Worm (Caenorhabditis elegans) whole organism, mixed stage, embryonic: ENCODE measurements around the gene F46B3.1.
A peak's percentile ranks its signal among the peaks of the same experiment; 100 is the strongest.

Source experiments
- M03D4.4 ChIP-seq: sonication (generic microtip); optimal IDR thresholded peaks from 2 replicates; lab custom pipeline; 2017; ENCODE audit warnings: mild to moderate bottlenecking, missing genetic modification characterization, missing compliant biosample characterization
- bed-3 ChIP-seq: fragments of 200-800 bp; sonication (Bioruptor generic); optimal IDR thresholded peaks from 3 replicates; lab custom pipeline; 2018; ENCODE audit warnings: mild to moderate bottlenecking, missing genetic modification characterization, moderate library complexity, missing compliant biosample characterization
- blmp-1 ChIP-seq: fragments of 150-350 bp; optimal IDR thresholded peaks from 2 replicates; lab custom pipeline; 2014; ENCODE audit warnings: missing biosample characterization, missing genetic modification characterization
- ceh-39 ChIP-seq: fragments of 150-350 bp; optimal IDR thresholded peaks from 2 replicates; lab custom pipeline; 2014; ENCODE audit warnings: missing biosample characterization, missing genetic modification characterization
- ceh-43 ChIP-seq: fragments of 200-800 bp; sonication (Bioruptor generic); optimal IDR thresholded peaks from 2 replicates; lab custom pipeline; 2018; ENCODE audit warnings: mild to moderate bottlenecking, missing genetic modification characterization, moderate library complexity, missing compliant biosample characterization
- ceh-83 ChIP-seq: fragments of 200-800 bp; sonication (Bioruptor generic); optimal IDR thresholded peaks from 2 replicates; lab custom pipeline; 2018; ENCODE audit warnings: mild to moderate bottlenecking, missing genetic modification characterization, missing compliant biosample characterization
- ces-1 ChIP-seq: fragments of 150-350 bp; optimal IDR thresholded peaks from 2 replicates; lab custom pipeline; 2014; ENCODE audit warnings: missing biosample characterization, missing genetic modification reagents, missing genetic modification characterization
- drap-1 ChIP-seq: fragments of 200-800 bp; sonication (Bioruptor generic); optimal IDR thresholded peaks from 3 replicates; lab custom pipeline; 2018; ENCODE audit warnings: mild to moderate bottlenecking, missing genetic modification characterization, missing compliant biosample characterization
- elt-1 ChIP-seq: sonication (generic microtip); optimal IDR thresholded peaks from 2 replicates; lab custom pipeline; 2017; ENCODE audit warnings: missing genetic modification characterization, mild to moderate bottlenecking, missing compliant biosample characterization, antibody characterized with exemption, moderate library complexity, borderline replicate concordance; ENCODE audit not compliant: insufficient read depth
- elt-3 ChIP-seq: fragments of 150-350 bp; optimal IDR thresholded peaks from 2 replicates; lab custom pipeline; 2014; ENCODE audit warnings: missing biosample characterization, missing genetic modification characterization
- flh-1 ChIP-seq: fragments of 200-800 bp; sonication (Bioruptor generic); optimal IDR thresholded peaks from 2 replicates; lab custom pipeline; 2018; ENCODE audit warnings: mild to moderate bottlenecking, missing genetic modification characterization, moderate library complexity, missing compliant biosample characterization
- ham-2 ChIP-seq: fragments of 200-800 bp; sonication (Bioruptor generic); optimal IDR thresholded peaks from 2 replicates; lab custom pipeline; 2018; ENCODE audit warnings: mild to moderate bottlenecking, missing genetic modification characterization, missing compliant biosample characterization
- lin-13 ChIP-seq: fragments of 150-350 bp; optimal IDR thresholded peaks from 2 replicates; lab custom pipeline; 2014; ENCODE audit warnings: missing biosample characterization, missing genetic modification characterization
- lsy-2 ChIP-seq: fragments of 150-350 bp; optimal IDR thresholded peaks from 2 replicates; lab custom pipeline; 2014; ENCODE audit warnings: missing biosample characterization, missing genetic modification characterization
- mep-1 ChIP-seq: fragments of 150-350 bp; optimal IDR thresholded peaks from 2 replicates; lab custom pipeline; 2017; ENCODE audit warnings: missing biosample characterization, missing genetic modification reagents, missing genetic modification characterization, inconsistent platforms
- nhr-2 ChIP-seq: fragments of 150-350 bp; optimal IDR thresholded peaks from 2 replicates; lab custom pipeline; 2014; ENCODE audit warnings: missing biosample characterization, missing genetic modification characterization
- nhr-237 ChIP-seq: fragments of 150-350 bp; optimal IDR thresholded peaks from 2 replicates; lab custom pipeline; 2014; ENCODE audit warnings: missing biosample characterization, missing genetic modification characterization
- nhr-28 ChIP-seq: fragments of 150-350 bp; optimal IDR thresholded peaks from 2 replicates; lab custom pipeline; 2014; ENCODE audit warnings: missing biosample characterization, missing genetic modification characterization
- nhr-76 ChIP-seq: sonication (generic microtip); optimal IDR thresholded peaks from 2 replicates; lab custom pipeline; 2017; ENCODE audit warnings: missing biosample characterization, missing genetic modification characterization
- pha-4 ChIP-seq: fragments of 150-350 bp; optimal IDR thresholded peaks from 2 replicates; lab custom pipeline; 2018; ENCODE audit warnings: missing biosample characterization, missing genetic modification reagents, missing genetic modification characterization
- sptf-1 ChIP-seq: sonication (generic microtip); optimal IDR thresholded peaks from 2 replicates; lab custom pipeline; 2017; ENCODE audit warnings: mild to moderate bottlenecking, missing genetic modification characterization, moderate library complexity, missing compliant biosample characterization
- tbx-8 ChIP-seq: fragments of 200-800 bp; sonication (Bioruptor generic); optimal IDR thresholded peaks from 2 replicates; lab custom pipeline; 2018; ENCODE audit warnings: mild to moderate bottlenecking, missing genetic modification characterization, moderate library complexity, missing compliant biosample characterization
- unc-120 ChIP-seq: sonication (generic microtip); optimal IDR thresholded peaks from 2 replicates; lab custom pipeline; 2017; ENCODE audit warnings: missing genetic modification characterization, missing compliant biosample characterization; ENCODE audit not compliant: poor library complexity, severe bottlenecking
- unc-39 ChIP-seq: fragments of 150-350 bp; optimal IDR thresholded peaks from 2 replicates; lab custom pipeline; 2014; ENCODE audit warnings: missing biosample characterization, missing genetic modification characterization
- unc-62 ChIP-seq: fragments of 150-350 bp; optimal IDR thresholded peaks from 2 replicates; lab custom pipeline; 2014; ENCODE audit warnings: missing biosample characterization, missing genetic modification reagents, missing genetic modification characterization
- zip-8 ChIP-seq: fragments of 150-350 bp; optimal IDR thresholded peaks from 2 replicates; lab custom pipeline; 2014; ENCODE audit warnings: missing biosample characterization, missing genetic modification characterization
- ztf-11 ChIP-seq: fragments of 150-350 bp; optimal IDR thresholded peaks from 2 replicates; lab custom pipeline; 2014; ENCODE audit warnings: missing biosample characterization, missing genetic modification characterization

Gene F46B3.1

ce11 chrV:20597076-20597475, at the start of gene F46B3.1:
Gene F46B3.1 (minus strand): TSS chrV:20597176.
- TF ChIP-seq elt-3 (tag; lab: Kevin White, UChicago) (no peak), elt-1 (tag; lab: Kevin White, UChicago) (no peak), ceh-39 (tag; lab: Kevin White, UChicago) (no peak), zip-8 (tag; lab: Kevin White, UChicago) (no peak), lin-13 (no peak), unc-62 (GFP tag; lab: Kevin White, UChicago) (no peak)

ce11 chrV:20645479-20645878, 48.5 kb upstream of the F46B3.1 start:
- peak; percentile 90 for TF ChIP-seq ces-1 (GFP tag; lab: Kevin White, UChicago)
- no peak for TF ChIP-seq nhr-2 (tag; lab: Kevin White, UChicago)

- TF ChIP-seq flh-1 (GFP tag; lab: Kevin White, UChicago), result no peak
- no peak for TF ChIP-seq nhr-28
- no peak for TF ChIP-seq unc-39 (tag; lab: Kevin White, UChicago)
- TF ChIP-seq lin-13, result no peak
- TF ChIP-seq M03D4.4, result no peak
- no peak for TF ChIP-seq lsy-2 (tag; lab: Kevin White, UChicago)
- TF ChIP-seq ztf-11 (tag; lab: Kevin White, UChicago), result no peak
Measured at ce11 chrV:20641896-20642295, 44.9 kb upstream of the F46B3.1 start, which contains the start of gene srxa-15. Gene srxa-15 (plus strand): TSS chrV:20642196.

DNA sequence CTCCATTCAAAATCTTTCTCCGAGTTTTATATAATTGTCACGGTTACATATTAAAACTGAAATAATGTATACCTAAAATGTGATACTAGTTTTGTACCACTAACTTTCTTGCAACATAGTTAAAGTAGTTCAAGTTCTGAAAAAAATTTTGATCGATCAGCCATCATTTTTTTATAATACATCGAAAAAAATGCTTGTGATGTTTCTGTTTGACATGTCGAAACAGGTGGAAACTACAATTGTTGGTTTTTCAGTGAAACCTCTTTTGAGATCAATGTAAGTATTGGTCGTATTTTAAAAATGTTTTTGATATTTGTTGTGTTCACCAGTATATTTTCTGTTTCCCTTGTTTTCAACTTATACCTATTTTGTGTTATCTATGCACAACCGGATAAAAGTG, 42.3 kb upstream of the F46B3.1 start, which contains the start of gene srxa-14:
TSS of gene srxa-14 (plus strand) at position 301 of the 400 bp plus-strand sequence.
- TF ChIP-seq sptf-1 (tag; lab: Kevin White, UChicago) (no peak), flh-1 (GFP tag; lab: Kevin White, UChicago) (no peak), ham-2 (GFP tag; lab: Kevin White, UChicago) (no peak), lsy-2 (tag; lab: Kevin White, UChicago) (no peak), mep-1 (tag; lab: Kevin White, UChicago) (no peak), blmp-1 (tag; lab: Kevin White, UChicago) (no peak), nhr-76 (tag; lab: Kevin White, UChicago) (no peak), ceh-83 (no peak), nhr-237 (tag; lab: Kevin White, UChicago) (no peak), drap-1 (GFP tag; lab: Kevin White, UChicago) (no peak), ceh-39 (tag; lab: Kevin White, UChicago) (no peak), M03D4.4 (no peak), zip-8 (tag; lab: Kevin White, UChicago) (no peak), nhr-28 (no peak), unc-120 (tag; lab: Kevin White, UChicago) (no peak), pha-4 (tag; lab: Kevin White, UChicago) (no peak), unc-62 (GFP tag; lab: Kevin White, UChicago) (no peak), tbx-8 (GFP tag; lab: Kevin White, UChicago) (no peak)

- TF ChIP-seq lin-13, result no peak
- TF ChIP-seq nhr-237 (tag; lab: Kevin White, UChicago), result no peak
- TF ChIP-seq unc-120 (tag; lab: Kevin White, UChicago), result no peak
- TF ChIP-seq flh-1 (GFP tag; lab: Kevin White, UChicago), result no peak
- no peak for TF ChIP-seq bed-3 (GFP tag; lab: Kevin White, UChicago)
- TF ChIP-seq elt-1 (tag; lab: Kevin White, UChicago), result no peak
- no peak for TF ChIP-seq sptf-1 (tag; lab: Kevin White, UChicago)
- no peak for TF ChIP-seq unc-62 (GFP tag; lab: Kevin White, UChicago)
- no peak for TF ChIP-seq pha-4 (tag; lab: Kevin White, UChicago)
- no peak for TF ChIP-seq tbx-8 (GFP tag; lab: Kevin White, UChicago)
Measured at ce11 chrV:20638344-20638743, 41.4 kb upstream of the F46B3.1 start, which contains the start of gene Y44A6B.3. Gene Y44A6B.3 (minus strand): TSS chrV:20638444.

DNA sequence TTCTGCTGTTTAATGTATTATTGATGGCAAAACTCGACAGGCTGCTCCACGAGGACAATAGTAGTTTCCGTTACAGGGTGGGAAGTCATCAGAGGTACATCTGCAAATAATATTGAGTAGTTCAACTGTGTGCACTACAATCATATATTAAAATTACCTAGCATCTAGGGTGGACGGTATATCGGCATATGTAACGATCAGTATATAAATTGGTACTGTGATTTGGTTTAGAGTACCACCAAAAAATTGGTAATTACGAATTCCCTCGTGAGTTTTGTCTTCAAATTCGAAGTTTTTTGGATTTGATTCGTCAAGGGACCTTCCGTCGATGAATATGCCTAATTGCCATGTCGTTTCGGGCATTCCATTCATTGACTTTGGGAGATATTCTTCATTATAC, 39.9 kb upstream of the F46B3.1 start, which contains the start of gene ttr-13:
TSS of gene ttr-13 (minus strand) at position 101 of the 400 bp plus-strand sequence.
- no peak for TF ChIP-seq ceh-43 (GFP tag; lab: Kevin White, UChicago)
- TF ChIP-seq mep-1 (tag; lab: Kevin White, UChicago), result no peak
- no peak for TF ChIP-seq flh-1 (GFP tag; lab: Kevin White, UChicago)
- no peak for TF ChIP-seq elt-3 (tag; lab: Kevin White, UChicago)
- no peak for TF ChIP-seq ceh-83
